Fruit fly (Drosophila melanogaster) whole organism, prepupa: ENCODE results near the gene mirr.

ENCODE experiments used
- dsx ChIP-seq: fragments of 200-800 bp; optimal IDR thresholded peaks from 3 replicates; lab custom pipeline; 2019; ENCODE audit warnings: missing biosample characterization, mild to moderate bottlenecking, missing genetic modification characterization, moderate library complexity; ENCODE audit not compliant: poor library complexity, severe bottlenecking
- topi ChIP-seq: fragments of 200-800 bp; sonication (Bioruptor generic); optimal IDR thresholded peaks from 3 replicates; lab custom pipeline; 2016; ENCODE audit warnings: missing biosample characterization, missing genetic modification characterization

- TF ChIP-seq topi (GFP tag; lab: Kevin White, UChicago) (no peak), dsx (GFP tag; lab: Kevin White, UChicago) (no peak)
These were observed 7.9 kb downstream of the mirr start for dm6 chr3L:12701335-12701734.
